Worm (Caenorhabditis elegans) whole organism, young adult: Measurements from ENCODE around the gene D1086.21.

ENCODE experiments used
- B0035.1 ChIP-seq: sonication (generic microtip); optimal IDR thresholded peaks from 2 replicates; lab custom pipeline; 2016; ENCODE audit warnings: missing genetic modification characterization, mild to moderate bottlenecking, missing compliant biosample characterization, missing genotype, missing genetic modification reagents
- C17E4.6 ChIP-seq: fragments of 200-800 bp; sonication (Bioruptor generic); IDR thresholded peaks from 2 replicates; pipeline ENCODE4 v1.3.6; 2022; ENCODE audit warnings: missing genetic modification reagents, missing genetic modification characterization, missing compliant biosample characterization
- F10E7.11 ChIP-seq: sonication (generic microtip); optimal IDR thresholded peaks from 2 replicates; lab custom pipeline; 2017; ENCODE audit warnings: mild to moderate bottlenecking, missing genetic modification characterization, moderate library complexity, missing compliant biosample characterization
- T26A5.8 ChIP-seq: sonication (generic microtip); optimal IDR thresholded peaks from 2 replicates; lab custom pipeline; 2016; ENCODE audit warnings: missing genetic modification characterization, missing compliant biosample characterization
- Y56A3A.18 ChIP-seq: fragments of 200-800 bp; sonication (Bioruptor generic); IDR thresholded peaks from 2 replicates; pipeline ENCODE4 v1.3.6; 2022; ENCODE audit warnings: missing genetic modification reagents, missing genetic modification characterization, missing compliant biosample characterization
- Y79H2A.3 ChIP-seq: fragments of 200-800 bp; sonication (Bioruptor generic); conservative IDR thresholded peaks from 2 replicates; pipeline ENCODE4 v1.3.6; 2022; ENCODE audit warnings: missing genetic modification reagents, missing genetic modification characterization, missing compliant biosample characterization
- aptf-2 ChIP-seq: fragments of 200-800 bp; sonication (Bioruptor generic); conservative IDR thresholded peaks from 2 replicates; pipeline ENCODE4 v1.3.6; 2022; ENCODE audit warnings: missing genetic modification reagents, missing genetic modification characterization, missing compliant biosample characterization
- atf-7 ChIP-seq: sonication (generic microtip); optimal IDR thresholded peaks from 2 replicates; lab custom pipeline; 2017; ENCODE audit warnings: mild to moderate bottlenecking, missing genetic modification characterization, missing compliant biosample characterization
- athp-1 ChIP-seq: sonication (generic microtip); optimal IDR thresholded peaks from 2 replicates; lab custom pipeline; 2017; ENCODE audit warnings: mild to moderate bottlenecking, missing genetic modification characterization, missing compliant biosample characterization
- attf-5 ChIP-seq: fragments of 200-800 bp; sonication (Bioruptor generic); optimal IDR thresholded peaks from 2 replicates; lab custom pipeline; 2018; ENCODE audit warnings: mild to moderate bottlenecking, missing genetic modification characterization, missing compliant biosample characterization
- bed-2 ChIP-seq: fragments of 200-800 bp; sonication (Bioruptor generic); IDR thresholded peaks from 2 replicates; pipeline ENCODE4 v1.3.6; 2022; ENCODE audit warnings: missing genetic modification reagents, missing genetic modification characterization, missing compliant biosample characterization
- ceh-27 ChIP-seq: fragments of 200-800 bp; sonication (Bioruptor generic); optimal IDR thresholded peaks from 2 replicates; lab custom pipeline; 2018; ENCODE audit warnings: mild to moderate bottlenecking, missing genetic modification characterization, moderate library complexity, missing compliant biosample characterization
- ceh-40 ChIP-seq: fragments of 200-800 bp; sonication (Bioruptor generic); IDR thresholded peaks from 2 replicates; pipeline ENCODE4 v1.3.6; 2022; ENCODE audit warnings: missing genetic modification characterization, missing compliant biosample characterization
- ceh-79 ChIP-seq: sonication (generic microtip); optimal IDR thresholded peaks from 2 replicates; lab custom pipeline; 2017; ENCODE audit warnings: mild to moderate bottlenecking, missing genetic modification characterization, missing compliant biosample characterization
- die-1 ChIP-seq: sonication (generic microtip); optimal IDR thresholded peaks from 2 replicates; lab custom pipeline; 2016; ENCODE audit warnings: missing genotype, mild to moderate bottlenecking, missing genetic modification characterization, missing compliant biosample characterization
- dpff-1 ChIP-seq: sonication (generic microtip); optimal IDR thresholded peaks from 2 replicates; lab custom pipeline; 2017; ENCODE audit warnings: mild to moderate bottlenecking, missing genetic modification characterization, missing compliant biosample characterization
- dpl-1 ChIP-seq: fragments of 150-350 bp; optimal IDR thresholded peaks from 2 replicates; lab custom pipeline; 2014; ENCODE audit warnings: missing biosample characterization, missing genetic modification reagents, missing genetic modification characterization
- egl-18 ChIP-seq: fragments of 200-800 bp; sonication (Bioruptor generic); IDR thresholded peaks from 2 replicates; pipeline ENCODE4 v1.3.6; 2022; ENCODE audit warnings: missing genetic modification reagents, missing genetic modification characterization, missing compliant biosample characterization
- ets-4 ChIP-seq: fragments of 200-800 bp; sonication (Bioruptor generic); optimal IDR thresholded peaks from 2 replicates; lab custom pipeline; 2018; ENCODE audit warnings: mild to moderate bottlenecking, missing genetic modification characterization, missing compliant biosample characterization
- hmg-20 ChIP-seq: fragments of 200-800 bp; sonication (Bioruptor generic); IDR thresholded peaks from 2 replicates; pipeline ENCODE4 v1.3.6; 2022; ENCODE audit warnings: missing genetic modification reagents, missing genetic modification characterization, missing compliant biosample characterization
- let-607 ChIP-seq, 2 experiments: fragments of 200-800 bp in 1 of 2; sonication (Bioruptor generic) in 1 of 2; sonication (generic microtip) in 1 of 2; optimal IDR thresholded peaks; 2 replicates each; lab custom pipeline; 2016 to 2018; ENCODE audit warnings: mild to moderate bottlenecking in 2 of 2, missing compliant biosample characterization in 2 of 2, missing genetic modification characterization in 2 of 2, moderate library complexity in 2 of 2, missing genotype in 1 of 2
- lin-26 ChIP-seq: fragments of 200-800 bp; sonication (Bioruptor generic); IDR thresholded peaks from 2 replicates; pipeline ENCODE4 v1.3.6; 2022; ENCODE audit warnings: missing genetic modification reagents, missing genetic modification characterization, missing compliant biosample characterization
- lin-35 ChIP-seq, 3 experiments: fragments of 150-350 bp in 2 of 3; sonication (generic microtip) in 1 of 3; optimal IDR thresholded peaks; 2 replicates each; lab custom pipeline; 2014 to 2018; ENCODE audit warnings: missing biosample characterization in 3 of 3, missing genetic modification characterization in 3 of 3, missing genetic modification reagents in 3 of 3
- mes-4 ChIP-seq: sonication (generic microtip); optimal IDR thresholded peaks from 2 replicates; lab custom pipeline; 2016; ENCODE audit warnings: missing genotype, missing genetic modification characterization, missing compliant biosample characterization
- nfyb-1 ChIP-seq: fragments of 200-800 bp; sonication (Bioruptor generic); IDR thresholded peaks from 2 replicates; pipeline ENCODE4 v1.3.6; 2022; ENCODE audit warnings: missing genetic modification reagents, missing genetic modification characterization, missing compliant biosample characterization
- nhr-179 ChIP-seq: sonication (generic microtip); optimal IDR thresholded peaks from 2 replicates; lab custom pipeline; 2016; ENCODE audit warnings: mild to moderate bottlenecking, missing genetic modification characterization, missing compliant biosample characterization
- rec-8 ChIP-seq, 2 experiments: sonication (generic microtip); optimal IDR thresholded peaks; 2 replicates each; lab custom pipeline; 2016; ENCODE audit warnings: mild to moderate bottlenecking in 2 of 2, missing genetic modification characterization in 2 of 2, missing genetic modification reagents in 2 of 2, missing genotype in 2 of 2, missing biosample characterization in 1 of 2, missing compliant biosample characterization in 1 of 2, moderate library complexity in 1 of 2
- repo-1 ChIP-seq: sonication (generic microtip); optimal IDR thresholded peaks from 2 replicates; lab custom pipeline; 2017; ENCODE audit warnings: mild to moderate bottlenecking, missing genetic modification characterization, missing compliant biosample characterization
- sea-2 ChIP-seq: fragments of 200-800 bp; sonication (Bioruptor generic); IDR thresholded peaks from 2 replicates; pipeline ENCODE4 v1.3.6; 2022; ENCODE audit warnings: missing genetic modification characterization, missing compliant biosample characterization
- snpc-1.1 ChIP-seq: sonication (generic microtip); optimal IDR thresholded peaks from 2 replicates; lab custom pipeline; 2017; ENCODE audit warnings: missing genetic modification characterization, mild to moderate bottlenecking, missing compliant biosample characterization, antibody characterized with exemption, moderate library complexity, missing genotype, missing genetic modification reagents; ENCODE audit not compliant: insufficient read depth
- somi-1 ChIP-seq: fragments of 200-800 bp; sonication (Bioruptor generic); optimal IDR thresholded peaks from 2 replicates; lab custom pipeline; 2018; ENCODE audit warnings: mild to moderate bottlenecking, missing genetic modification characterization, missing compliant biosample characterization
- tlf-1 ChIP-seq: fragments of 200-800 bp; sonication (Bioruptor generic); optimal IDR thresholded peaks from 2 replicates; lab custom pipeline; 2018; ENCODE audit warnings: mild to moderate bottlenecking, missing genetic modification characterization, missing compliant biosample characterization
- unc-130 ChIP-seq: sonication (generic microtip); optimal IDR thresholded peaks from 2 replicates; lab custom pipeline; 2016; ENCODE audit warnings: missing genetic modification reagents, missing genetic modification characterization, missing compliant biosample characterization
- unc-62 ChIP-seq: fragments of 150-350 bp; optimal IDR thresholded peaks from 2 replicates; lab custom pipeline; 2014; ENCODE audit warnings: missing biosample characterization, missing genetic modification reagents, missing genetic modification characterization
- xnd-1 ChIP-seq: sonication (generic microtip); optimal IDR thresholded peaks from 2 replicates; lab custom pipeline; 2016; ENCODE audit warnings: missing genotype, missing genetic modification reagents, missing genetic modification characterization, missing compliant biosample characterization
- zfh-2 ChIP-seq: fragments of 200-800 bp; sonication (Bioruptor generic); conservative IDR thresholded peaks from 2 replicates; pipeline ENCODE4 v1.3.6; 2022; ENCODE audit warnings: missing genetic modification reagents, missing genetic modification characterization, missing compliant biosample characterization
- zim-3 ChIP-seq: sonication (generic microtip); optimal IDR thresholded peaks from 2 replicates; lab custom pipeline; 2017; ENCODE audit warnings: mild to moderate bottlenecking, missing genetic modification characterization, moderate library complexity, missing compliant biosample characterization
- ztf-18 ChIP-seq: sonication (generic microtip); optimal IDR thresholded peaks from 2 replicates; lab custom pipeline; 2016; ENCODE audit warnings: missing genotype, mild to moderate bottlenecking, missing genetic modification characterization, missing compliant biosample characterization
- ztf-22 ChIP-seq: fragments of 200-800 bp; sonication (Bioruptor generic); optimal IDR thresholded peaks from 2 replicates; lab custom pipeline; 2018; ENCODE audit warnings: mild to moderate bottlenecking, missing genetic modification characterization, moderate library complexity, missing compliant biosample characterization
- ztf-25 ChIP-seq: fragments of 200-800 bp; sonication (Bioruptor generic); IDR thresholded peaks from 2 replicates; pipeline ENCODE4 v1.3.6; 2022; ENCODE audit warnings: missing genetic modification reagents, missing genetic modification characterization, missing compliant biosample characterization

Gene D1086.21

ce11 chrV:14100886-14101285 is 36.4 kb downstream of the D1086.21 start, which contains the start of gene D1086.12:
D1086.12 (plus strand) TSS chrV:14101186.
- TF ChIP-seq lin-26 (GFP tag; lab: Robert Waterston, UW) (no peak), attf-5 (GFP tag; lab: Kevin White, UChicago) (no peak), unc-130 (no peak)

DNA sequence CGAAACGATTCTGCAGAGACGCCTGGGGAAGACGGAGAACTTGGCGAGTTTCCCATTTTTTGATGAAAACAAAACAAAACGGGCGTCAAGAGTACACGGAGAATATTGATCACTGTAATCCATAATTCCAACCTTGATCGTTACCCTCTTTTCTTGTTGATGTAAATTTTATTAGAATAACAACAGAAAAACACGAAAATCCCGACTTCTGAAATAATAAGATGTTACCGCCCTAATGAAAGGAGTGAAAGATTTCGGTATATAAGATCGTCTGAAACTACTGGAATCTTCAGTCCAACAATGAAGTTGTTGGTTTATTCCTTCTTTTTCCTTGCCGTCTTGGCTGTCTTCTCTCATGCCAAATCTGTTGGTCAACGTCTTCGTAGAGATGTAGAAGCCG is 39.4 kb downstream of the D1086.21 start, which contains the start of gene D1086.9:
Gene D1086.9 (plus strand): TSS at position 301 of the 400 bp plus-strand sequence.
- no peak for TF ChIP-seq snpc-1.1 (tag; lab: Kevin White, UChicago)
- no peak for TF ChIP-seq ztf-25 (GFP tag; lab: Robert Waterston, UW)
- TF ChIP-seq ceh-79 (tag; lab: Kevin White, UChicago), result no peak
- no peak for TF ChIP-seq athp-1 (tag; lab: Kevin White, UChicago)
- no peak for TF ChIP-seq unc-62
- TF ChIP-seq nfyb-1 (GFP tag; lab: Robert Waterston, UW), result no peak
- TF ChIP-seq let-607 (tag; optimal IDR thresholded peaks at IDR 0.05; lab: Kevin White, UChicago), result no peak
- TF ChIP-seq mes-4 (tag; lab: Kevin White, UChicago), result no peak
- no peak for TF ChIP-seq B0035.1 (tag; lab: Kevin White, UChicago)
- TF ChIP-seq xnd-1, result no peak
- no peak for TF ChIP-seq F10E7.11 (tag; lab: Kevin White, UChicago)
- no peak for TF ChIP-seq nhr-179 (tag; lab: Kevin White, UChicago)
- TF ChIP-seq die-1 (tag; lab: Kevin White, UChicago), result no peak
- TF ChIP-seq ztf-22 (GFP tag; lab: Kevin White, UChicago), result no peak
- TF ChIP-seq ztf-18 (tag; lab: Kevin White, UChicago), result no peak
- no peak for TF ChIP-seq aptf-2 (GFP tag; lab: Robert Waterston, UW)
- no peak for TF ChIP-seq ceh-27 (GFP tag; lab: Kevin White, UChicago)

DNA sequence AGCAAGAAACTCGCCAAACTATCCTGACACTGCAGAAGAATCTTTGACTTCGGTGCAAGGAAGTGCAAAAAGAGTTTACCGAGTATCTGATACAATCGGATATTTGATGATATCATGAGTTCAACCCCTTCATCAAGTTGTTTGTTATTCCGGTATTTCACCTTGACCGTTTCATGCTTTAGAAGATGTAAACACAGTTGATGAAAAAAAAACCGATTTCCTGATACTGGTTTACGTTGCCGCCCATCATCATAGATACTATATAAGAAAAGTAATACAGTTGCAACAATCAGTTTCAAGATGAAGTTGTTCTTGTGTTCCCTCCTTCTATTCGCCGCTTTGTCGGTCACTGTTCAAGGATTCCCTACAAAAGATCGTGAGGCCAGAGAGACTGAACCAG is 43.0 kb downstream of the D1086.21 start, which contains the start of gene H39E23.3:
Gene H39E23.3 (plus strand): TSS at position 301 of the 400 bp plus-strand sequence.
- TF ChIP-seq C17E4.6 (GFP tag; lab: Robert Waterston, UW), result no peak
- TF ChIP-seq attf-5 (GFP tag; lab: Kevin White, UChicago), result no peak
- TF ChIP-seq nhr-179 (tag; lab: Kevin White, UChicago), result no peak
- no peak for TF ChIP-seq ets-4 (GFP tag; lab: Kevin White, UChicago)
- TF ChIP-seq tlf-1 (GFP tag; lab: Kevin White, UChicago), result no peak
- no peak for TF ChIP-seq ceh-79 (tag; lab: Kevin White, UChicago)
- TF ChIP-seq atf-7, result no peak
- TF ChIP-seq T26A5.8 (tag; lab: Kevin White, UChicago), result no peak
- no peak for TF ChIP-seq unc-62
- no peak for TF ChIP-seq somi-1
- no peak for TF ChIP-seq bed-2 (GFP tag; lab: Robert Waterston, UW)
- TF ChIP-seq let-607 (tag; optimal IDR thresholded peaks at IDR 0.05; lab: Kevin White, UChicago), result no peak
- TF ChIP-seq zfh-2 (GFP tag; lab: Robert Waterston, UW), result no peak
- no peak for TF ChIP-seq dpff-1
- no peak for TF ChIP-seq ceh-40 (GFP tag; lab: Robert Waterston, UW)
- no peak for TF ChIP-seq repo-1 (tag; lab: Kevin White, UChicago)
- TF ChIP-seq, all 124 proteins: peak for 0

DNA sequence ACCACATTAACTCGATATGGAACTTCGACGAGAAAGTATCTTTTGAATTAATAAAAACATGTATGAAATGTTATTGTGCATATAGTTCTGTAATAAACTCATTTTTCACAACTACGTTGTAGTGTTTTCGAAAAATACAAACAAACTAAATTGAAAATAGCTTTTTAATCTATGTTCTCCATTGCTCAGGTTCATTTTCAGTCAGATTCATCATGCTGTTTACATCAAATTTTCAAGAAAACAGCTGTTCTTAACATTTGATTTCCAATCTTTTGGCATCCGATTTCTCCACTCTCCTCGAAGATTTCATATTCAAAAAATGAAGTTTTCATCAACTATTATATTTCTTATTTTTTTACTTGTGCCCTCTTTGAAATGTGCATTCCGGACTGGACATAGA is 45.5 kb downstream of the D1086.21 start, which contains the start of gene H39E23.2:
Gene H39E23.2 (plus strand): TSS at position 301 of the 400 bp plus-strand sequence.
- TF ChIP-seq hmg-20 (GFP tag; lab: Robert Waterston, UW) (no peak), lin-35 (GFP tag; optimal IDR thresholded peaks at IDR 0.05; lab: Kevin White, UChicago) (no peak), egl-18 (GFP tag; lab: Robert Waterston, UW) (no peak), dpl-1 (no peak), attf-5 (GFP tag; lab: Kevin White, UChicago) (no peak), sea-2 (no peak), rec-8 (tag; optimal IDR thresholded peaks at IDR 0.05; lab: Kevin White, UChicago) (no peak), Y79H2A.3 (GFP tag; lab: Robert Waterston, UW) (no peak), zim-3 (tag; lab: Kevin White, UChicago) (no peak), Y56A3A.18 (GFP tag; lab: Robert Waterston, UW) (no peak)
